Fruit fly (Drosophila melanogaster) whole organism, pupa: ENCODE results near the gene CG15213.

ENCODE experiments used
- CG10348 ChIP-seq: fragments of 200-800 bp; sonication (Bioruptor generic); IDR thresholded peaks from 2 replicates; pipeline ENCODE4 v1.3.6; 2022; ENCODE audit warnings: missing biosample characterization, missing genetic modification characterization
- CG12605 ChIP-seq: fragments of 200-800 bp; sonication (Bioruptor generic); IDR thresholded peaks from 2 replicates; pipeline ENCODE4 v1.3.6; 2022; ENCODE audit warnings: missing biosample characterization, missing genetic modification characterization
- CG13204 ChIP-seq: fragments of 200-800 bp; sonication (Bioruptor generic); optimal IDR thresholded peaks from 2 replicates; lab custom pipeline; 2018; ENCODE audit warnings: missing biosample characterization, mild to moderate bottlenecking, missing genetic modification characterization, moderate library complexity
- CG14655 ChIP-seq: fragments of 200-800 bp; sonication (Bioruptor generic); optimal IDR thresholded peaks from 3 replicates; lab custom pipeline; 2017; ENCODE audit warnings: mild to moderate bottlenecking, missing biosample characterization, missing genetic modification reagents, missing genetic modification characterization
- CG15710 ChIP-seq: fragments of 200-800 bp; sonication (Bioruptor generic); optimal IDR thresholded peaks from 2 replicates; lab custom pipeline; 2018; ENCODE audit warnings: missing biosample characterization, mild to moderate bottlenecking, missing genetic modification characterization, moderate library complexity
- CG17806 ChIP-seq: fragments of 200-800 bp; sonication (Bioruptor generic); optimal IDR thresholded peaks from 2 replicates; lab custom pipeline; 2018; ENCODE audit warnings: missing biosample characterization, mild to moderate bottlenecking, missing genetic modification characterization, moderate library complexity
- CG32121 ChIP-seq: fragments of 200-800 bp; sonication (Bioruptor generic); IDR thresholded peaks from 2 replicates; pipeline ENCODE4 v1.3.6; 2022; ENCODE audit warnings: missing biosample characterization, missing genetic modification characterization
- CG34367 ChIP-seq: fragments of 200-800 bp; sonication (Bioruptor generic); optimal IDR thresholded peaks from 2 replicates; lab custom pipeline; 2018; ENCODE audit warnings: missing biosample characterization, mild to moderate bottlenecking, missing genetic modification characterization
- CG4496 ChIP-seq: fragments of 200-800 bp; sonication (Bioruptor generic); IDR thresholded peaks from 3 replicates; pipeline ENCODE4 v1.3.6; 2022; ENCODE audit warnings: missing biosample characterization, missing genetic modification characterization
- CG8159 ChIP-seq: fragments of 200-800 bp; sonication (Bioruptor generic); optimal IDR thresholded peaks from 3 replicates; lab custom pipeline; 2018; ENCODE audit warnings: missing biosample characterization, mild to moderate bottlenecking, missing genetic modification characterization, moderate library complexity
- CG8301 ChIP-seq: fragments of 200-800 bp; sonication (Bioruptor generic); optimal IDR thresholded peaks from 2 replicates; lab custom pipeline; 2018; ENCODE audit warnings: missing biosample characterization, mild to moderate bottlenecking, missing genetic modification characterization
- CG9948 ChIP-seq: fragments of 200-800 bp; sonication (Bioruptor generic); optimal IDR thresholded peaks from 2 replicates; lab custom pipeline; 2018; ENCODE audit warnings: missing biosample characterization, mild to moderate bottlenecking, missing genetic modification characterization, moderate library complexity
- D1 ChIP-seq: fragments of 200-800 bp; sonication (Bioruptor generic); optimal IDR thresholded peaks from 2 replicates; lab custom pipeline; 2018; ENCODE audit warnings: missing biosample characterization, mild to moderate bottlenecking, missing genetic modification characterization, moderate library complexity
- EcR ChIP-seq: fragments of 200-800 bp; sonication (Bioruptor generic); optimal IDR thresholded peaks from 3 replicates; lab custom pipeline; 2019; ENCODE audit warnings: missing biosample characterization, missing genetic modification characterization, mild to moderate bottlenecking, moderate library complexity, missing genetic modification reagents
- Ets98B ChIP-seq: fragments of 200-800 bp; sonication (Bioruptor generic); IDR thresholded peaks from 2 replicates; pipeline ENCODE4 v1.3.6; 2022; ENCODE audit warnings: missing biosample characterization, missing genetic modification characterization
- Pif1A ChIP-seq: fragments of 200-800 bp; sonication (Bioruptor generic); optimal IDR thresholded peaks from 3 replicates; lab custom pipeline; 2016; ENCODE audit warnings: missing biosample characterization, missing genetic modification characterization
- Pif1B ChIP-seq: fragments of 200-800 bp; sonication (Bioruptor generic); optimal IDR thresholded peaks from 3 replicates; lab custom pipeline; 2016; ENCODE audit warnings: missing biosample characterization, missing genetic modification characterization
- Snoo ChIP-seq: fragments of 200-800 bp; sonication (Bioruptor generic); optimal IDR thresholded peaks from 3 replicates; lab custom pipeline; 2017; ENCODE audit warnings: missing biosample characterization, mild to moderate bottlenecking, missing genetic modification characterization, inconsistent platforms
- fd96Ca ChIP-seq: fragments of 200-800 bp; sonication (Bioruptor generic); IDR thresholded peaks from 3 replicates; pipeline ENCODE4 v1.3.6; 2022; ENCODE audit warnings: missing biosample characterization, missing genetic modification characterization
- gl ChIP-seq: fragments of 200-800 bp; sonication (Bioruptor generic); optimal IDR thresholded peaks from 2 replicates; lab custom pipeline; 2018; ENCODE audit warnings: missing biosample characterization, mild to moderate bottlenecking, missing genetic modification characterization
- rn ChIP-seq: fragments of 200-800 bp; sonication (Bioruptor generic); IDR thresholded peaks from 2 replicates; pipeline ENCODE4 v1.3.6; 2022; ENCODE audit warnings: missing biosample characterization, missing genetic modification characterization

The CG15213 gene

DNA sequence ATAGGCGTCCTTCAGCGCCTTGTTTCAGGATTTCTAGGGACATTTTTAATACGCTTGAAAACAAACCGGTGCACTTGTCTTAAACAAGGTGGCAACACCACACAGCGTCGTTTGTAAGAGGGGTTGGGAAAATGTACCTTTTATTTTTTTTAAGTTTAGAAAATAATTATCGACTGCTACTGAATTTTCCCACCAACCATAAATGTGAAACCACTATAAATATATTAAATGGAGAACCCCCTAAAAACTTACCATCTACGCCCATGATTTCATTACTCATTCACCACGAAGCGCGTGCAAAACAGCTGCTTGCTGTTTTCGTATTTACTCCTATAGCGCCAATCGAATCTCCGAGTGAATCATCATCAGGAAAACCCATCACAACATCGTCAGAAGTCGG lies 6.3 kb upstream of the CG15213 start, which contains the start of the genes Tcs5 and CHMP2B:
Gene Tcs5, minus strand, starts transcription at position 84 of the 400 bp plus-strand sequence.
Gene CHMP2B, plus strand, starts transcription at position 308 of the 400 bp plus-strand sequence.
- TF ChIP-seq CG15710 (tag; lab: Kevin White, UChicago) (peak; percentile 100), Snoo (tag; lab: Kevin White, UChicago) (peak; percentile 100), CG14655 (GFP tag; lab: Kevin White, UChicago) (peak; percentile 100), CG8301 (peak; percentile 100), CG34367 (tag; lab: Kevin White, UChicago) (peak; percentile 100), CG4496 (GFP tag; lab: Robert Waterston, UW) (peak; percentile 100), CG9948 (peak; percentile 100), CG10348 (GFP tag; lab: Robert Waterston, UW) (peak; percentile 100), Pif1B (GFP tag; lab: Kevin White, UChicago) (peak; percentile 100), CG12605 (GFP tag; lab: Robert Waterston, UW) (peak; percentile 100), fd96Ca (GFP tag; lab: Robert Waterston, UW) (peak; percentile 100), CG32121 (peak; percentile 100), CG17806 (tag; lab: Kevin White, UChicago) (peak; percentile 100), rn (GFP tag; lab: Robert Waterston, UW) (peak; percentile 100), EcR (GFP tag; lab: Kevin White, UChicago) (peak; percentile 71), CG8159 (tag; lab: Kevin White, UChicago) (peak; percentile 100), gl (peak; percentile 99), D1 (tag; lab: Kevin White, UChicago) (no peak), Pif1A (GFP tag; lab: Kevin White, UChicago) (peak; percentile 100), Ets98B (peak; percentile 100), CG13204 (peak; percentile 98)

DNA sequence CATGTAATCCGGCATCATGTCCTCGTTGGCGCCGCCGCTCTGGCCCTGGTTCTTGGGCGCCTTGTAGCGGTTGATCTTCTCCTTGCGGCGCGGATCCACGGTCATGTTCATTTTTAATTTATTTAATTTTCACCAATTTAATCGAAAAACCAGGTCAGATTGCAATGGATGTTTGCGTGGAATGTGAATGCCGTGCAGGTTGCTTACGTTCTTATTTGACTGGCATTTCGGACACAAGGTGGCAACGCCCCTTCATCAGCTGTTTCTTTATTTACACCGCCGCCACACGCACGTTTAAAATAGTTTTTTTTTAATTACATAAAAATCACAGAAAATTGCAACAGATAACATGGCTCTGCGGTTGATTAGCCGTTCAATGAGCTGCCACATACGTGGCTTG lies 3.1 kb upstream of the CG15213 start, which contains the start of the genes CG10674 and CG4611:
Gene CG10674, minus strand, starts transcription at position 170 of the 400 bp plus-strand sequence.
Gene CG4611, plus strand, starts transcription at position 254 of the 400 bp plus-strand sequence.
- no peak for TF ChIP-seq EcR (GFP tag; lab: Kevin White, UChicago)
- TF ChIP-seq CG8159 (tag; lab: Kevin White, UChicago), result no peak
- TF ChIP-seq CG8301, result no peak
- TF ChIP-seq, all 21 proteins: peak for 0

DNA sequence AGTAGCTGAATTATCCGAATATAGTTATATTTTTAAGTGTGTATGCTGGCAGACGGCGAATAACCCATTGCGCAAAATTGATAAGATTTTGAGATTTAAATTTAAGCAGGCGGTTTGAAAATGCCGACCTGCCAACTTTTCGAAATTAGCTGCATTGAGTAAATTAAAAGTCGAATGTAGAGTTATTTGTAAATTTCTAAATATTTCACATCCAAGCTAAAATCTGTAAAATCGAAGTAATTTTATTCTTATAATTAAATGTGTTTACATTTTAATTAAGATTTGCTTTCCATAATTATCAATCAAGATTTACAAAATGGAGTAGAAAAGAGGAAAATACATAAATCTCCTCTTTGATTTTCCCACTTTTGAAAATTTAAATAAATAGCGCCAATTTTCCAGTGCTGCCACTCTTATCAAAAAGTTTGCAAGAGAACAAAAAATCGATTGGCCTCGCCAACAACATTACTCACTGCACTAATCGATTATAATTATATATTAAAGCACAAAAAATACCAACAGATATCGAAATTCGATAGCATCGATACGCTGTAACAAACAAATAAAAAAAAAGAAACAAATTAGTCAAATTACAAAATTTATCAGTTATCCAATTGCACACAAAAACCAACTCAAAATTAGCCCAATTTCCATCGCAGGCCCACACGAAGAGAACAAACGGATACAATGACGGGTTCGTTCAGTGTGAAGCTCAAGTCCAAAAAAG lies 847 bp upstream of the CG15213 start, which contains the start of gene Yod1:
Gene Yod1, plus strand, starts transcription at position 168 of the 727 bp plus-strand sequence.
- TF ChIP-seq gl (peak; percentile 33), CG32121 (peak; percentile 8; the same call in 1 of the 2 replicates), EcR (GFP tag; lab: Kevin White, UChicago) (peak; percentile 88), fd96Ca (GFP tag; lab: Robert Waterston, UW) (no peak), Snoo (tag; lab: Kevin White, UChicago) (no peak), Ets98B (peak; percentile 19; the same call in 1 of the 2 replicates), CG12605 (GFP tag; lab: Robert Waterston, UW) (0 out of 2 replicates have a peak, but pooled peaks have one; percentile 12)

DNA sequence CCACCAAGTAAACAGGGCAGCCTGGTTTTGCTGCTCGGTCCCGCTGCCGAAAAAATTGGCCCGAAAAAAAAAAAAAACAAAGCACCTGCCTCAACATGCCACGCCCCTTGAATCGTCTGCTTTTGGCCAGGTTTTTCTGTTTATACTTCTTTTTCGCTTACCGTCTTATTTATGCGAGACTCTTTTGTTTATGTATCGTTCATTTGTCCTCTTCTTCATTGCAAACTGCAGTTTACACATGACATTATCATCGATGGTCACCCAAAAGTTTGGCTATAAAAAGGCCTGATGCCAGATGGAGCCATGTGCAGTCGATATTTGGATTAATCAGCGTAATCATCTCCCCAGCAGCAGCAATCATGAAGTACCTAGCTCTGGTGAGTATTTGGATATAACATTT lies 1.8 kb downstream of the CG15213 start, which contains the start of gene CG15212:
Gene CG15212, plus strand, starts transcription at position 301 of the 400 bp plus-strand sequence.
- no peak for TF ChIP-seq CG13204
- TF ChIP-seq Pif1A (GFP tag; lab: Kevin White, UChicago), result no peak
- no peak for TF ChIP-seq EcR (GFP tag; lab: Kevin White, UChicago)
- TF ChIP-seq CG8301, result no peak
- no peak for TF ChIP-seq D1 (tag; lab: Kevin White, UChicago)
- TF ChIP-seq Snoo (tag; lab: Kevin White, UChicago), result no peak
- TF ChIP-seq CG17806 (tag; lab: Kevin White, UChicago), result no peak
- no peak for TF ChIP-seq CG10348 (GFP tag; lab: Robert Waterston, UW)
- TF ChIP-seq Pif1B (GFP tag; lab: Kevin White, UChicago), result no peak
- TF ChIP-seq CG4496 (GFP tag; lab: Robert Waterston, UW), result no peak
- no peak for TF ChIP-seq fd96Ca (GFP tag; lab: Robert Waterston, UW)
- no peak for TF ChIP-seq gl
- no peak for TF ChIP-seq CG14655 (GFP tag; lab: Kevin White, UChicago)
- no peak for TF ChIP-seq CG12605 (GFP tag; lab: Robert Waterston, UW)
- no peak for TF ChIP-seq CG32121
- TF ChIP-seq CG9948, result no peak

DNA sequence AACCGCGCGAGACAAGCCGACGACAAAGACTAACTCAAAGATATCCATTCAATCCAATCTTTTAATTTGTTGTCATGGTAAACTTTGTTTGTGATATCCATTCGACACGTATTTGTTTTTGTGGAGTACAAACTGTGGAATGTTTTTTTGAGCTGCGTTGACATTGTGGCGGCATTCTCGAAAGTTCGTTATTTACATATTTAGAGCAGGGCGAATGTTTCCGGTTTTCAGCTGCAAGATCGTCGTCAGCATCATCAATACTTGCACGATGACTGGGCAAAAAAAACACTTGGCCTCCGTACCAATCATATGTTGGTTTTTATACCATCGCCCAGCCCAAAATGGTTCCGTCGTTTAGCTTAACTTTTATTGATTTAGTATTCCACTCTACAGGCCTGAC lies 2.5 kb downstream of the CG15213 start:
- TF ChIP-seq D1 (tag; lab: Kevin White, UChicago) (no peak), fd96Ca (GFP tag; lab: Robert Waterston, UW) (no peak), CG32121 (no peak), CG34367 (tag; lab: Kevin White, UChicago) (no peak), Ets98B (no peak)

DNA sequence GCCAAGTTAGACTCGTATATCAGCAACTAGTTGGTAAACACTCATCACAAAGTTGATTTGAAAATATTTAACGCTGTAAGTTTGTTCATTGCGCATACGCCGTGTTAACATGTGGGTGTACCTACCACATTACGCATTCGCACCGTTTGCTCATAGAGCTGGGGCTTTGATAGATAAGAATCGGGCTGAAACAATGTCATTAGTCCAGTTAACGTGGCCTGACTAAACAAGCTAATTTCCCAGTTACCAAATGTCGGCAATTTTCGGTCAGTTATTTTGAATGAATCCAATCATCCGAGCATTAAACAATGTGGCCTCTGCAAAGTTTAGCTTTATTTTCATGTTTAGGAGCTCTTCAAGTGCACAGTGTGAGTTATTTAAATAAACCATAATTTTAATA lies 3.8 kb downstream of the CG15213 start, which contains the start of gene CG4597:
Gene CG4597, plus strand, starts transcription at position 301 of the 400 bp plus-strand sequence.
- TF ChIP-seq fd96Ca (GFP tag; lab: Robert Waterston, UW) (no peak), CG9948 (no peak), Pif1B (GFP tag; lab: Kevin White, UChicago) (no peak), CG8159 (tag; lab: Kevin White, UChicago) (no peak), Snoo (tag; lab: Kevin White, UChicago) (no peak), CG13204 (no peak), Pif1A (GFP tag; lab: Kevin White, UChicago) (no peak), CG17806 (tag; lab: Kevin White, UChicago) (no peak), CG15710 (tag; lab: Kevin White, UChicago) (no peak), CG32121 (no peak), gl (no peak), CG8301 (no peak), EcR (GFP tag; lab: Kevin White, UChicago) (no peak), rn (GFP tag; lab: Robert Waterston, UW) (no peak), CG10348 (GFP tag; lab: Robert Waterston, UW) (no peak), CG12605 (GFP tag; lab: Robert Waterston, UW) (no peak), CG14655 (GFP tag; lab: Kevin White, UChicago) (no peak), Ets98B (no peak), D1 (tag; lab: Kevin White, UChicago) (no peak)
